Worm (Caenorhabditis elegans) whole organism, mixed stage, embryonic: Measurements from ENCODE around the gene Y41G9A.17.

Experiments used
- M03D4.4 ChIP-seq: sonication (generic microtip); optimal IDR thresholded peaks from 2 replicates; lab custom pipeline; 2017; ENCODE audit warnings: mild to moderate bottlenecking, missing genetic modification characterization, missing compliant biosample characterization
- bed-3 ChIP-seq: fragments of 200-800 bp; sonication (Bioruptor generic); optimal IDR thresholded peaks from 3 replicates; lab custom pipeline; 2018; ENCODE audit warnings: mild to moderate bottlenecking, missing genetic modification characterization, moderate library complexity, missing compliant biosample characterization
- blmp-1 ChIP-seq: fragments of 150-350 bp; optimal IDR thresholded peaks from 2 replicates; lab custom pipeline; 2014; ENCODE audit warnings: missing biosample characterization, missing genetic modification characterization
- ces-1 ChIP-seq: fragments of 150-350 bp; optimal IDR thresholded peaks from 2 replicates; lab custom pipeline; 2014; ENCODE audit warnings: missing biosample characterization, missing genetic modification reagents, missing genetic modification characterization
- cnd-1 ChIP-seq: fragments of 200-800 bp; sonication (Bioruptor generic); optimal IDR thresholded peaks from 2 replicates; lab custom pipeline; 2018; ENCODE audit warnings: mild to moderate bottlenecking, missing genetic modification characterization, missing compliant biosample characterization
- elt-3 ChIP-seq: fragments of 150-350 bp; optimal IDR thresholded peaks from 2 replicates; lab custom pipeline; 2014; ENCODE audit warnings: missing biosample characterization, missing genetic modification characterization
- flh-1 ChIP-seq: fragments of 200-800 bp; sonication (Bioruptor generic); optimal IDR thresholded peaks from 2 replicates; lab custom pipeline; 2018; ENCODE audit warnings: mild to moderate bottlenecking, missing genetic modification characterization, moderate library complexity, missing compliant biosample characterization
- ham-2 ChIP-seq: fragments of 200-800 bp; sonication (Bioruptor generic); optimal IDR thresholded peaks from 2 replicates; lab custom pipeline; 2018; ENCODE audit warnings: mild to moderate bottlenecking, missing genetic modification characterization, missing compliant biosample characterization
- hlh-1 ChIP-seq: fragments of 150-350 bp; optimal IDR thresholded peaks from 2 replicates; lab custom pipeline; 2014; ENCODE audit warnings: missing biosample characterization, missing genetic modification reagents, missing genetic modification characterization
- lin-32 ChIP-seq: fragments of 200-800 bp; sonication (Bioruptor generic); optimal IDR thresholded peaks from 2 replicates; lab custom pipeline; 2018; ENCODE audit warnings: mild to moderate bottlenecking, missing genetic modification characterization, missing compliant biosample characterization
- mab-5 ChIP-seq: fragments of 150-350 bp; optimal IDR thresholded peaks from 2 replicates; lab custom pipeline; 2014; ENCODE audit warnings: missing biosample characterization, missing genetic modification characterization
- mep-1 ChIP-seq: fragments of 150-350 bp; optimal IDR thresholded peaks from 2 replicates; lab custom pipeline; 2017; ENCODE audit warnings: missing biosample characterization, missing genetic modification reagents, missing genetic modification characterization, inconsistent platforms
- nhr-12 ChIP-seq: fragments of 150-350 bp; optimal IDR thresholded peaks from 2 replicates; lab custom pipeline; 2014; ENCODE audit warnings: missing biosample characterization, missing genetic modification characterization
- nhr-2 ChIP-seq: fragments of 150-350 bp; optimal IDR thresholded peaks from 2 replicates; lab custom pipeline; 2014; ENCODE audit warnings: missing biosample characterization, missing genetic modification characterization
- nhr-28 ChIP-seq: fragments of 150-350 bp; optimal IDR thresholded peaks from 2 replicates; lab custom pipeline; 2014; ENCODE audit warnings: missing biosample characterization, missing genetic modification characterization
- sem-2 ChIP-seq: fragments of 200-800 bp; sonication (Bioruptor generic); optimal IDR thresholded peaks from 2 replicates; lab custom pipeline; 2018; ENCODE audit warnings: mild to moderate bottlenecking, missing genetic modification characterization, missing compliant biosample characterization
- snpc-4 ChIP-seq: fragments of 150-350 bp; optimal IDR thresholded peaks from 2 replicates; lab custom pipeline; 2014; ENCODE audit warnings: missing biosample characterization, missing genetic modification characterization
- sptf-1 ChIP-seq: sonication (generic microtip); optimal IDR thresholded peaks from 2 replicates; lab custom pipeline; 2017; ENCODE audit warnings: mild to moderate bottlenecking, missing genetic modification characterization, moderate library complexity, missing compliant biosample characterization
- unc-120 ChIP-seq: sonication (generic microtip); optimal IDR thresholded peaks from 2 replicates; lab custom pipeline; 2017; ENCODE audit warnings: missing genetic modification characterization, missing compliant biosample characterization; ENCODE audit not compliant: poor library complexity, severe bottlenecking
- unc-62 ChIP-seq: fragments of 150-350 bp; optimal IDR thresholded peaks from 2 replicates; lab custom pipeline; 2014; ENCODE audit warnings: missing biosample characterization, missing genetic modification reagents, missing genetic modification characterization
- zip-8 ChIP-seq: fragments of 150-350 bp; optimal IDR thresholded peaks from 2 replicates; lab custom pipeline; 2014; ENCODE audit warnings: missing biosample characterization, missing genetic modification characterization
- ztf-11 ChIP-seq: fragments of 150-350 bp; optimal IDR thresholded peaks from 2 replicates; lab custom pipeline; 2014; ENCODE audit warnings: missing biosample characterization, missing genetic modification characterization

Y41G9A.17 gene

DNA sequence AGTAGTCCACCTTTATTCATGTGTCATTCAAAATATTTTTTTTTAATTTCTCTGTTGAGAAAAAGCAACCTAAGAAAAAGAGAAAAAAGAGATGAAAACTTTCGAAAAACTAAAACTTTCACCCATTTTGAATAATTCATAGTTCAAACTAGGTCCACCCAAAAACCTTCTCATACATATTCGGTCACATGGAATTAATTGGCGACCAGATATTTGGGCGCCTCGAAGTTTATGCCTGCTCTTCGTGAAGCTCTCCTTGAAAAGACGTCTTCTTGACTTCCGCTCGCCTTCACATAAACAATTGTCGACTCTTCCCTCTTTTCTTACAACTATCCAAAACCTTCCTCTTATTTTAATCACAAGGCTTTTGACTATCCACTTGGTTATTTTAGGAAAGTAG is 43.9 kb downstream of the Y41G9A.17 start:
- no peak for TF ChIP-seq sptf-1 (tag; lab: Kevin White, UChicago)
- no peak for TF ChIP-seq blmp-1 (tag; lab: Kevin White, UChicago)
- no peak for TF ChIP-seq flh-1
- no peak for TF ChIP-seq mab-5 (tag; lab: Kevin White, UChicago)
- no peak for TF ChIP-seq snpc-4 (tag; lab: Kevin White, UChicago)
- no peak for TF ChIP-seq nhr-12 (tag; lab: Kevin White, UChicago)
- no peak for TF ChIP-seq zip-8 (tag; lab: Kevin White, UChicago)
- no peak for TF ChIP-seq bed-3 (GFP tag; lab: Kevin White, UChicago)
- TF ChIP-seq nhr-2 (tag; lab: Kevin White, UChicago) = no peak

DNA sequence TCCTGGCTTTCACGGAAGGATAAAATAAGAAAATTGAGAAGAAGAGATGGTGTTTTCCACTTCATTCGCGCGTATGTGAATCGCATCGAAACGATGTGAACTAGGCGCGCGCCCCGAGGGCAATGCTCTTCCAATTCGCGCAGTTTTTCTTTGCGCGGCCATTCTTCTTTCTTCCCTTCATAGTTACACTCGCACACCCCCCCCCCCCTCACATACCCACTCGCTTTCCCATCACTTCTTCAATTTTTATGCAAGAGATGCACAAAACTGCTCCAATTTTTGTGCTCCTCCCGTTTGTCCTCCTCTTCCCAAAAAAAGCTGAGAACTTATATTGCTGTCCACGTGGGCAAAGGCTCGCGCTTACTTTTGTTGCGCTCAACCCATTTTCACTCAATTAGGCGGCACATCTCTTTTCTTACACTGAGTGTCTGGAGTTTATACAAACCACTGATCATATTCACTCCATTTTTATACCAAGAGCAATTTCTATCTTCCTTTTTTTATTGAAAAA is 46.0 kb downstream of the Y41G9A.17 start:
- TF ChIP-seq ces-1 (GFP tag; lab: Kevin White, UChicago) (peak; percentile 49), lin-32 (GFP tag; lab: Kevin White, UChicago) (no peak)

DNA sequence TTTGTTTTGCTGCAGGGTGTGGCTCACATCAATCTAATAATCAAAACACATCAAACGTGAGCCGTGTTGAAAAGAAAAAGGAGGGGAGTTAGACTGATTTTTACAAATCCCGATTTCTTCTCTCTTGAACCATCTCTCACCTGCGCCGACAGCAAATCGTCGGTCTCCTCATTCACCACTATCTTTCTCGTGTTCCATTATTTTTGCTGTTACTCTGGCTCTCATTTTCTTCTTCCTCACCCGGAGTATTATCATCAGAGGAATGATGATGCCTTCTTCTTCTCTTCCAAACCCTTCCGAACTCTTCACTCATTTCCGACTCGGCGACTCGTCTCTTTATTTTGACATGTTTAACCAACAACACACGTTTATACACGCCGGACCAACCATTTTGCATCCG is 49.3 kb downstream of the Y41G9A.17 start:
- TF ChIP-seq hlh-1 (tag; lab: Kevin White, UChicago) (peak; percentile 17), zip-8 (tag; lab: Kevin White, UChicago) (no peak), unc-120 (tag; lab: Kevin White, UChicago) (peak; percentile 81), unc-62 (peak; percentile 56)

DNA sequence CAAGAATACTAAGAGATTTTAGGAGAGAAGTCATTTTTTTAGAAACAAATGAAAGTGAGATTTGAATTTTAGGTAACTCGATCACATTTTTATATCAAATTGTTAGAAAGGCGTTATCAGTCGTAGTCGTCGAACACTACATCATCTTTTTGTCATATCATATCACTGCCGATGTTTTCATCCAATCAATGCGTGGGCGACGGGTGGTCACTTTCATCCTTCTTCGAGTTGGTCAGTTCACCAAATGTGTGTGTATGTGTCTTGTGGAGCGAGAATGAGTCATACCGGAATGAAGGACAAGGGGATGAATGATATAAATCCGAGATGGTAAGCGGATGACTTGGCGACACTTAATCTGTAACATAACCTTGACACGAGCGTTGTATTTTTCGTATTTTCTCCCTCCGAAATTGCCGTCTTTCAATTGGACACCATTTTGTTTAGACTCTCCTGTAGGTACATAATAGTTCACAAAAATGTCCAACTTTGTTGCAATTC is 53.0 kb downstream of the Y41G9A.17 start, which contains the start of the genes Y41G9A.10 and Y41G9A.5:
Gene Y41G9A.10 (minus strand): TSS at position 51 of the 498 bp plus-strand sequence.
Gene Y41G9A.5 (plus strand): TSS at position 160 of the 498 bp plus-strand sequence.
- TF ChIP-seq nhr-2 (tag; lab: Kevin White, UChicago) (no peak), blmp-1 (tag; lab: Kevin White, UChicago) (no peak), nhr-28 (tag; lab: Kevin White, UChicago) (no peak), lin-32 (GFP tag; lab: Kevin White, UChicago) (no peak), unc-120 (tag; lab: Kevin White, UChicago) (no peak), ces-1 (GFP tag; lab: Kevin White, UChicago) (no peak), M03D4.4 (no peak), mab-5 (tag; lab: Kevin White, UChicago) (no peak), sem-2 (GFP tag; lab: Kevin White, UChicago) (no peak), cnd-1 (tag; lab: Kevin White, UChicago) (no peak), bed-3 (GFP tag; lab: Kevin White, UChicago) (no peak), mep-1 (tag; lab: Kevin White, UChicago) (no peak), ztf-11 (tag; lab: Kevin White, UChicago) (no peak), ham-2 (no peak), snpc-4 (tag; lab: Kevin White, UChicago) (no peak), elt-3 (no peak)
